Fruit fly (Drosophila melanogaster): Measurements from ENCODE around the gene ATPsynE.

Gene ATPsynE

DNA sequence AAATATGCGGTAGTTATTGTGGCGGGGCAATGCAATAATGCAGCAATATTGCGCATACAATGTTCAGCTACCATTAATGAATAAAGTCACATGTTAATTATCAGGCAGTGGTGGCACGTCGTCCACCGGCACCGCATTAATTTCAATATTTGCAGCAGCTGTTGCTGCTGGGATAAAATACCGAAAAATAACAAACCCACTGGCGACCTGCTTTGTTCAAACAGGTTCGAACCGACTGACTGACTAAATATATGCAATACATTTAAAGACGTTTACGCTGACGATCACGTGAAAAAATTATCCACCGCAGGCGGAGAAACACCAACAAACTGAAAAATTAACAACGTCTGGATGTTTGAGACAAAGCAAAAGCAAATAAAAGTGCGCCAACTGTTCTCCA lies 29.3 kb upstream of the ATPsynE start:
- no peak for TF ChIP-seq CG4318 (GFP tag; optimal IDR thresholded peaks at IDR 0.05)
- no peak for TF ChIP-seq spab (GFP tag; optimal IDR thresholded peaks at IDR 0.05)
- TF ChIP-seq dsx (GFP tag; optimal IDR thresholded peaks at IDR 0.05; ENCODE audit: poor library complexity, severe bottlenecking): peak; percentile 7
- TF ChIP-seq CG6163 (GFP tag; IDR thresholded peaks at IDR 0.05): 0 out of 3 replicates have a peak, but pooled peaks have one; percentile 16
- TF ChIP-seq CG31627 (GFP tag; optimal IDR thresholded peaks at IDR 0.05): no peak
- TF ChIP-seq OdsH (GFP tag; optimal IDR thresholded peaks at IDR 0.05): no peak

dm6 chr3R:14298078-14298896 lies 28.5 kb upstream of the ATPsynE start:
- peak; percentile 17 for TF ChIP-seq CG3919 (GFP tag; optimal IDR thresholded peaks at IDR 0.05)
- 0 out of 2 replicates have a peak, but pooled peaks have one; percentile 12 for TF ChIP-seq CG15336 (GFP tag; IDR thresholded peaks at IDR 0.05)
- no peak for TF ChIP-seq dsx (GFP tag; optimal IDR thresholded peaks at IDR 0.05; ENCODE audit: poor library complexity, severe bottlenecking)
- peak; percentile 99 for TF ChIP-seq Blimp-1 (GFP tag; optimal IDR thresholded peaks at IDR 0.05)
- TF ChIP-seq salr (GFP tag; optimal IDR thresholded peaks at IDR 0.05): peak in 1 of 2 experiments; percentile 8
- TF ChIP-seq net (GFP tag; optimal IDR thresholded peaks at IDR 0.05): no peak
- no peak for TF ChIP-seq CG9139 (GFP tag; optimal IDR thresholded peaks at IDR 0.05)
- peak; percentile 2 for TF ChIP-seq CG6276 (GFP tag; optimal IDR thresholded peaks at IDR 0.05)
- peak; percentile 64 for TF ChIP-seq CG6854 (GFP tag; optimal IDR thresholded peaks at IDR 0.05)
- peak; percentile 26 for TF ChIP-seq vri (GFP tag; optimal IDR thresholded peaks at IDR 0.05)
- peak; percentile 49 for TF ChIP-seq fkh (GFP tag; optimal IDR thresholded peaks at IDR 0.05)
- peak in 1 of 2 experiments; percentile 21 for TF ChIP-seq ss (GFP tag; optimal IDR thresholded peaks at IDR 0.05)
- peak; percentile 27; the same call in 1 of the 3 replicates for TF ChIP-seq CG8119 (GFP tag; IDR thresholded peaks at IDR 0.05)
- 0 out of 3 replicates have a peak, but pooled peaks have one; percentile 33 for TF ChIP-seq eg (GFP tag; IDR thresholded peaks at IDR 0.05)
- no peak for TF ChIP-seq fd85E (GFP tag; optimal IDR thresholded peaks at IDR 0.05)
- TF ChIP-seq Eip78C (GFP tag): peak; percentile 74

DNA sequence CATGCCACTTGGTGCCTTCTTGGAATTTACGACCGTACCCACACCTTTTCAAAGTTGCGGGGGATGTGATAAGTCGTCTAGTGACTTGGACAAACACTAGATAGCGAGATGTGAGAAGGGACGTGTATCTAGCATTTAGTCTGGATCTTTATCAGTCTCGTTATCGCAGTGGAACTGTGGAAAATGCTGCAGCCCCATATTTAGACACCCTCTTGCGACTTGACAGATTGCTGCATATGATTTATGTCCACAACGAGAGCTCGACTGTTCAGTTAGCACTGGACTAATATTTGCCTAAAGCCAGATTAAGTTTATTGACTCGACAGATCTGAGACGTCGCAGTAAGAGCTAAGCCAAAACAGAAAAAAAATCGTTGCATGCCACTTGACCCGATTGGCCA lies 26.9 kb upstream of the ATPsynE start:
- TF ChIP-seq fkh (GFP tag; optimal IDR thresholded peaks at IDR 0.05) (peak; percentile 84), topi (GFP tag; optimal IDR thresholded peaks at IDR 0.05) (no peak), CG8119 (GFP tag; IDR thresholded peaks at IDR 0.05) (no peak), ss (GFP tag; optimal IDR thresholded peaks at IDR 0.05) (peak in 1 of 2 experiments; percentile 6), CG34406 (GFP tag; optimal IDR thresholded peaks at IDR 0.05) (no peak)

DNA sequence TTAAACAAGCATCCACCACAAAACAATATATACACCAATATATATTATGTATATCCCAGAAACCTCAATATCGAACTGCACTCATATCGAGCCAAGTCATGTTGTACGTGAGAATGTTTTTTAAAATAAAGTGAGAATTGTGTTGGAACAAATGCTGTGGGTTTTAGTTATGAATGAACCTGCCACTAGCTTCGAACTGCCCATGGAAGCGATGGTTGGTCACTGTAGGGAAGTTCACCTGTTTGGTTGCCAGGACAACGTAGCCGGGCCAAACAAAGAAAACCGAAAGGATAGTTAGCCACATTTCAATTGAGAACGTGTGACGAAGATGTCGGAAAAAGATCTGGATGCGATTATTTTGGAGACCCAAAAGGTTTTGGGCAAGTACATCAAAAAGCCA lies 24.6 kb upstream of the ATPsynE start, which contains the start of gene IFT54:
Gene IFT54, plus strand, starts transcription at position 301 of the 400 bp plus-strand sequence.
- no peak for TF ChIP-seq CG8632 (GFP tag; optimal IDR thresholded peaks at IDR 0.05)
- TF ChIP-seq lz (GFP tag; optimal IDR thresholded peaks at IDR 0.05): no peak

DNA sequence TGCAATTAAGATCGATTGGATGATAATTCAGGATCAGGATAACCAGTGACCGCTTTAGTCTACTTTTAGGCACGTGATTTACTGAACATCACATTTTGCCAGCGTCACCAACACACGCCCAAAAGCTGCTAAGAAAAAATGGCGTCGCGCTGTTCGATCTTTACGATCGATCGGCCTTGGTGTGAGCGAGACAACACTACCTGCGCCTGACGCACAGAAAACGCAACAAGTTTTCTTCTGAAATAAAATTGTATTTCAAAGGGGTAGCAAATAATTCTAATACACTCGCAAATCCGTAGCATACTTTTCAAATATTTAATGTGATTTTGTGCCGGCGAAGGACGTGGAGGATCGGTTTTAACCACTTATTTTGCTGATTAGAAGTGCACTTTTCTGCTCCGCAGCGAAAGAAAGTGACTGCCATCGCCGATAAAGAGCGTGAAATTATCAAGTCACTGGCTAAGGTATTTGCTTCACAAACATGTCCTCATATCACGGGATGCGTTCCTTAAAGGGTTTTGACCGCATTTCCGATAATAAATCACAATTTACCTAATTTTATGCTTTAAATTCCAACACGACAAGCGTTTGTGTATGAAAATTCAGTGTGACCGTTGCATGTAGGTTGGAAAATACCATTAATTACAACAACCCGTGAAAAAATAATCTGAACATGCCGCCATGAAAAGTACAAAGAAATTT lies 18.6 kb upstream of the ATPsynE start:
- TF ChIP-seq svp (GFP tag) (no peak), CG9139 (GFP tag; optimal IDR thresholded peaks at IDR 0.05) (no peak), CG15336 (GFP tag; IDR thresholded peaks at IDR 0.05) (no peak), CG10669 (GFP tag; optimal IDR thresholded peaks at IDR 0.05) (no peak), acj6 (GFP tag; optimal IDR thresholded peaks at IDR 0.05) (no peak), salr (GFP tag; optimal IDR thresholded peaks at IDR 0.05) (peak in 1 of 2 experiments; percentile 13), Hr4 (GFP tag; optimal IDR thresholded peaks at IDR 0.05) (no peak), achi (GFP tag; optimal IDR thresholded peaks at IDR 0.05) (no peak), CG4318 (GFP tag; optimal IDR thresholded peaks at IDR 0.05) (no peak), CG6792 (GFP tag; optimal IDR thresholded peaks at IDR 0.05) (no peak), dac (GFP tag; optimal IDR thresholded peaks at IDR 0.05) (no peak), CG10631 (GFP tag; optimal IDR thresholded peaks at IDR 0.05) (no peak), Eip78C (GFP tag) (peak; percentile 28), CG32006 (GFP tag; optimal IDR thresholded peaks at IDR 0.05) (no peak), esn (GFP tag; optimal IDR thresholded peaks at IDR 0.05) (peak; percentile 27), OdsH (GFP tag; optimal IDR thresholded peaks at IDR 0.05) (no peak), dsx (GFP tag; optimal IDR thresholded peaks at IDR 0.05; ENCODE audit: poor library complexity, severe bottlenecking) (peak; percentile 23), topi (GFP tag; optimal IDR thresholded peaks at IDR 0.05) (no peak), Hr39 (GFP tag; optimal IDR thresholded peaks at IDR 0.05) (no peak)
